Worm (Caenorhabditis elegans) whole organism, young adult: ENCODE data around the gene F35H8.12.

Experiments used
- B0261.1 ChIP-seq: sonication (generic microtip); optimal IDR thresholded peaks from 2 replicates; lab custom pipeline; 2016; ENCODE audit warnings: mild to moderate bottlenecking, missing genetic modification characterization, moderate library complexity, missing compliant biosample characterization
- B0336.3 ChIP-seq: fragments of 200-800 bp; sonication (Bioruptor generic); IDR thresholded peaks from 2 replicates; pipeline ENCODE4 v1.3.6; 2022; ENCODE audit warnings: missing genetic modification characterization, missing compliant biosample characterization
- C06A6.2 ChIP-seq: fragments of 200-800 bp; sonication (Bioruptor generic); conservative IDR thresholded peaks from 2 replicates; pipeline ENCODE4 v1.3.6; 2022; ENCODE audit warnings: missing genetic modification characterization, missing compliant biosample characterization
- F10E7.11 ChIP-seq: sonication (generic microtip); optimal IDR thresholded peaks from 2 replicates; lab custom pipeline; 2017; ENCODE audit warnings: mild to moderate bottlenecking, missing genetic modification characterization, moderate library complexity, missing compliant biosample characterization
- F23B12.7 ChIP-seq: sonication (generic microtip); optimal IDR thresholded peaks from 2 replicates; lab custom pipeline; 2017; ENCODE audit warnings: missing genetic modification characterization, mild to moderate bottlenecking, missing compliant biosample characterization, antibody characterized with exemption, moderate library complexity; ENCODE audit not compliant: insufficient read depth
- F39B2.1 ChIP-seq: fragments of 200-800 bp; sonication (Bioruptor generic); IDR thresholded peaks from 2 replicates; pipeline ENCODE4 v1.3.6; 2022; ENCODE audit warnings: missing genetic modification reagents, missing genetic modification characterization, missing compliant biosample characterization
- F57A8.1 ChIP-seq: fragments of 200-800 bp; sonication (Bioruptor generic); optimal IDR thresholded peaks from 2 replicates; lab custom pipeline; 2018; ENCODE audit warnings: mild to moderate bottlenecking, missing genetic modification characterization, moderate library complexity, missing compliant biosample characterization
- K12H6.12 ChIP-seq: fragments of 200-800 bp; sonication (Bioruptor generic); optimal IDR thresholded peaks from 2 replicates; lab custom pipeline; 2018; ENCODE audit warnings: mild to moderate bottlenecking, missing genetic modification characterization, missing compliant biosample characterization
- Y53G8AR.9 ChIP-seq: fragments of 200-800 bp; sonication (Bioruptor generic); conservative IDR thresholded peaks from 2 replicates; pipeline ENCODE4 v1.3.6; 2022; ENCODE audit warnings: missing genetic modification reagents, missing genetic modification characterization, missing compliant biosample characterization
- Y56A3A.18 ChIP-seq: fragments of 200-800 bp; sonication (Bioruptor generic); IDR thresholded peaks from 2 replicates; pipeline ENCODE4 v1.3.6; 2022; ENCODE audit warnings: missing genetic modification reagents, missing genetic modification characterization, missing compliant biosample characterization
- Y67H2A.10 ChIP-seq: fragments of 200-800 bp; sonication (Bioruptor generic); conservative IDR thresholded peaks from 2 replicates; pipeline ENCODE4 v1.3.6; 2022; ENCODE audit warnings: missing genetic modification reagents, missing genetic modification characterization, missing compliant biosample characterization
- Y95B8A.8 ChIP-seq: fragments of 200-800 bp; sonication (Bioruptor generic); IDR thresholded peaks from 2 replicates; pipeline ENCODE4 v1.3.6; 2022; ENCODE audit warnings: missing genetic modification reagents, missing genetic modification characterization, missing compliant biosample characterization
- aptf-3 ChIP-seq: fragments of 200-800 bp; sonication (Bioruptor generic); IDR thresholded peaks from 2 replicates; pipeline ENCODE4 v1.3.6; 2022; ENCODE audit warnings: missing genetic modification characterization, missing compliant biosample characterization
- athp-1 ChIP-seq: sonication (generic microtip); optimal IDR thresholded peaks from 2 replicates; lab custom pipeline; 2017; ENCODE audit warnings: mild to moderate bottlenecking, missing genetic modification characterization, missing compliant biosample characterization
- attf-5 ChIP-seq: fragments of 200-800 bp; sonication (Bioruptor generic); optimal IDR thresholded peaks from 2 replicates; lab custom pipeline; 2018; ENCODE audit warnings: mild to moderate bottlenecking, missing genetic modification characterization, missing compliant biosample characterization
- bed-2 ChIP-seq: fragments of 200-800 bp; sonication (Bioruptor generic); IDR thresholded peaks from 2 replicates; pipeline ENCODE4 v1.3.6; 2022; ENCODE audit warnings: missing genetic modification reagents, missing genetic modification characterization, missing compliant biosample characterization
- cebp-1 ChIP-seq, 2 experiments: fragments of 200-800 bp in 1 of 2; sonication (Bioruptor generic) in 1 of 2; sonication (generic microtip) in 1 of 2; IDR thresholded peaks in 1 of 2; optimal IDR thresholded peaks in 1 of 2; 2 replicates each; pipeline versions ENCODE4 v1.3.6 to Lab custom; 2017 to 2022; ENCODE audit warnings: missing compliant biosample characterization in 2 of 2, missing genetic modification characterization in 2 of 2, mild to moderate bottlenecking in 1 of 2, missing genetic modification reagents in 1 of 2, moderate library complexity in 1 of 2
- ceh-27 ChIP-seq: fragments of 200-800 bp; sonication (Bioruptor generic); optimal IDR thresholded peaks from 2 replicates; lab custom pipeline; 2018; ENCODE audit warnings: mild to moderate bottlenecking, missing genetic modification characterization, moderate library complexity, missing compliant biosample characterization
- ceh-58 ChIP-seq: fragments of 200-800 bp; sonication (Bioruptor generic); IDR thresholded peaks from 2 replicates; pipeline ENCODE4 v1.3.6; 2022; ENCODE audit warnings: missing genetic modification characterization, missing compliant biosample characterization
- efl-1 ChIP-seq: fragments of 150-350 bp; optimal IDR thresholded peaks from 2 replicates; lab custom pipeline; 2014; ENCODE audit warnings: missing biosample characterization, missing genetic modification reagents, missing genetic modification characterization
- ets-4 ChIP-seq: fragments of 200-800 bp; sonication (Bioruptor generic); optimal IDR thresholded peaks from 2 replicates; lab custom pipeline; 2018; ENCODE audit warnings: mild to moderate bottlenecking, missing genetic modification characterization, missing compliant biosample characterization
- lag-1 ChIP-seq: fragments of 200-800 bp; sonication (Bioruptor generic); IDR thresholded peaks from 2 replicates; pipeline ENCODE4 v1.3.6; 2022; ENCODE audit warnings: missing genetic modification reagents, missing genetic modification characterization, missing compliant biosample characterization
- lin-54 ChIP-seq: fragments of 200-800 bp; sonication (Bioruptor generic); optimal IDR thresholded peaks from 2 replicates; lab custom pipeline; 2018; ENCODE audit warnings: mild to moderate bottlenecking, missing genetic modification characterization, missing compliant biosample characterization
- mel-28 ChIP-seq: sonication (generic microtip); optimal IDR thresholded peaks from 2 replicates; lab custom pipeline; 2016; ENCODE audit warnings: borderline replicate concordance, mild to moderate bottlenecking, missing genetic modification characterization, missing compliant biosample characterization
- mes-4 ChIP-seq: sonication (generic microtip); optimal IDR thresholded peaks from 2 replicates; lab custom pipeline; 2016; ENCODE audit warnings: missing genotype, missing genetic modification characterization, missing compliant biosample characterization
- nfyb-1 ChIP-seq: fragments of 200-800 bp; sonication (Bioruptor generic); IDR thresholded peaks from 2 replicates; pipeline ENCODE4 v1.3.6; 2022; ENCODE audit warnings: missing genetic modification reagents, missing genetic modification characterization, missing compliant biosample characterization
- nhr-120 ChIP-seq: fragments of 200-800 bp; sonication (Bioruptor generic); IDR thresholded peaks from 2 replicates; pipeline ENCODE4 v1.3.6; 2022; ENCODE audit warnings: missing genetic modification characterization, missing compliant biosample characterization
- nhr-179 ChIP-seq: sonication (generic microtip); optimal IDR thresholded peaks from 2 replicates; lab custom pipeline; 2016; ENCODE audit warnings: mild to moderate bottlenecking, missing genetic modification characterization, missing compliant biosample characterization
- rec-8 ChIP-seq, 2 experiments: sonication (generic microtip); optimal IDR thresholded peaks; 2 replicates each; lab custom pipeline; 2016; ENCODE audit warnings: mild to moderate bottlenecking in 2 of 2, missing genetic modification characterization in 2 of 2, missing genetic modification reagents in 2 of 2, missing genotype in 2 of 2, missing biosample characterization in 1 of 2, missing compliant biosample characterization in 1 of 2, moderate library complexity in 1 of 2
- rpc-1 ChIP-seq, 2 experiments: fragments of 150-350 bp in 1 of 2; sonication (generic microtip) in 1 of 2; optimal IDR thresholded peaks; 2 replicates each; lab custom pipeline; 2014 to 2018; ENCODE audit warnings: missing biosample characterization in 1 of 2, missing genetic modification characterization in 1 of 2, missing genetic modification reagents in 1 of 2, missing genotype in 1 of 2
- snpc-1.1 ChIP-seq: sonication (generic microtip); optimal IDR thresholded peaks from 2 replicates; lab custom pipeline; 2017; ENCODE audit warnings: missing genetic modification characterization, mild to moderate bottlenecking, missing compliant biosample characterization, antibody characterized with exemption, moderate library complexity, missing genotype, missing genetic modification reagents; ENCODE audit not compliant: insufficient read depth
- snpc-4 ChIP-seq, 5 experiments: fragments of 150-350 bp in 1 of 5; sonication (generic microtip) in 4 of 5; optimal IDR thresholded peaks; 2 replicates each; lab custom pipeline; 2014 to 2018; ENCODE audit warnings: missing genetic modification characterization in 5 of 5, missing biosample characterization in 3 of 5, antibody characterized with exemption in 2 of 5, mild to moderate bottlenecking in 2 of 5, missing compliant biosample characterization in 2 of 5, missing genotype in 2 of 5, moderate library complexity in 2 of 5, missing genetic modification reagents in 1 of 5
- tbp1 ChIP-seq: fragments of 200-800 bp; sonication (Bioruptor generic); optimal IDR thresholded peaks from 2 replicates; lab custom pipeline; 2018; ENCODE audit warnings: mild to moderate bottlenecking, missing genetic modification characterization, missing compliant biosample characterization
- zfh-2 ChIP-seq: fragments of 200-800 bp; sonication (Bioruptor generic); conservative IDR thresholded peaks from 2 replicates; pipeline ENCODE4 v1.3.6; 2022; ENCODE audit warnings: missing genetic modification reagents, missing genetic modification characterization, missing compliant biosample characterization
- zim-3 ChIP-seq: sonication (generic microtip); optimal IDR thresholded peaks from 2 replicates; lab custom pipeline; 2017; ENCODE audit warnings: mild to moderate bottlenecking, missing genetic modification characterization, moderate library complexity, missing compliant biosample characterization
- ztf-18 ChIP-seq: sonication (generic microtip); optimal IDR thresholded peaks from 2 replicates; lab custom pipeline; 2016; ENCODE audit warnings: missing genotype, mild to moderate bottlenecking, missing genetic modification characterization, missing compliant biosample characterization
- ztf-28 ChIP-seq: fragments of 200-800 bp; sonication (Bioruptor generic); IDR thresholded peaks from 2 replicates; pipeline ENCODE4 v1.3.6; 2022; ENCODE audit warnings: missing genetic modification reagents, missing genetic modification characterization, missing compliant biosample characterization

The F35H8.12 gene

DNA sequence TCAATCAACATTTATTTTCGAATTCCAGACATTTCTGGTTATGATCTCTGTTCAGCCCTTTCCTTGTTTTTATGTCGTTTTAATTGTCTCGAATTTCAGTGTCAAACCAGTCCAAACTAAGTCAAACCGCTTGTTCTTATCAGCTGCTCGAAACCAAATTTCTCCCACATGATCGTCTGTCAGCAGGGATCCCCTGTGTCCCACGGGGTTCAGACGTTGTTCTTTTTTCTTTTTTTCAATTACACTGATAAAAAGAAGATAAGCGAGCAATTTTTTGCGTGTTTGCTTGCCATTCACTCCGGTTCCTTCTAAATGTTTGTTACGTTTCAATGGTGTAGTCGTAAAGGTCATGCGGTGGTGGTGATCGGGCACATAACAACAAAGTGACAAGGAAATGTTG, 49.7 kb upstream of the F35H8.12 start (continued):
- TF ChIP-seq ztf-18 (tag; lab: Kevin White, UChicago) (no peak), C06A6.2 (GFP tag; lab: Robert Waterston, UW) (0 out of 2 replicates have a peak, but pooled peaks have one; percentile 49), ceh-58 (GFP tag; lab: Robert Waterston, UW) (no peak), bed-2 (GFP tag; lab: Robert Waterston, UW) (no peak), nhr-120 (GFP tag; lab: Robert Waterston, UW) (no peak), F23B12.7 (tag; lab: Kevin White, UChicago) (no peak), cebp-1 (GFP tag; IDR thresholded peaks at IDR 0.05; lab: Robert Waterston, UW) (no peak; the same call in 1 of the 2 replicates), cebp-1 (tag; optimal IDR thresholded peaks at IDR 0.05; lab: Kevin White, UChicago) (no peak), F10E7.11 (tag; lab: Kevin White, UChicago) (no peak), F39B2.1 (no peak), ztf-28 (GFP tag; lab: Robert Waterston, UW) (no peak), aptf-3 (GFP tag; lab: Robert Waterston, UW) (no peak), lag-1 (GFP tag; lab: Robert Waterston, UW) (no peak), nfyb-1 (GFP tag; lab: Robert Waterston, UW) (0 out of 2 replicates have a peak, but pooled peaks have one; percentile 7), lin-54 (GFP tag; lab: Kevin White, UChicago) (no peak), rec-8 (tag; optimal IDR thresholded peaks at IDR 0.05; lab: Kevin White, UChicago) (no peak), efl-1 (GFP tag; lab: Kevin White, UChicago) (no peak), tbp1 (GFP tag; lab: Kevin White, UChicago) (peak; percentile 27), athp-1 (tag; lab: Kevin White, UChicago) (no peak), Y56A3A.18 (GFP tag; lab: Robert Waterston, UW) (no peak), rpc-1 (optimal IDR thresholded peaks at IDR 0.05; lab: Kevin White, UChicago) (no peak), rpc-1 (tag; optimal IDR thresholded peaks at IDR 0.05; lab: Kevin White, UChicago) (no peak), F57A8.1 (no peak), mel-28 (tag; lab: Kevin White, UChicago) (no peak), zim-3 (tag; lab: Kevin White, UChicago) (no peak), Y95B8A.8 (GFP tag; lab: Robert Waterston, UW) (no peak), zfh-2 (GFP tag; lab: Robert Waterston, UW) (no peak), ets-4 (GFP tag; lab: Kevin White, UChicago) (no peak)
- TF ChIP-seq, all 124 proteins: peak for 13

DNA sequence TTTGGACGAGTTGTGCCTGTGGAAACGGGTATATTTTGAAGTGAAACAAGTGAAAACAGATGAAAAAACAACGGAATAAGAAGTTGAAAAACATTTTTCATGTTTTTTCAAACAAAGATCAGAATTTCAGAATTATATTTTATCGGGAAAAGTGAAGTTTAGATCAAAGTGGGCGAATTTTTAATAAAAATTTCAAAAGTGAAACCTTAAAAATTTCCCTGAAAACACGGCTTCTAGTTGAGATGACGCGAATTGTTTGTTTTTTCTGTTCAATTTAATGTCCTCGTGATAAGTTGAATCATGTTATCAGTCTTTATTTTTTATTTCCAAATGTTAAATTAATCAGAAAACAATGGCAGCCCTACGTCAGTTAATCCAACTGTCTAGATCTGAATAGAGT, 44.5 kb upstream of the F35H8.12 start, which contains the start of gene gcy-3:
Gene gcy-3, minus strand, starts transcription at position 101 of the 400 bp plus-strand sequence.
- TF ChIP-seq ceh-27, result no peak

DNA sequence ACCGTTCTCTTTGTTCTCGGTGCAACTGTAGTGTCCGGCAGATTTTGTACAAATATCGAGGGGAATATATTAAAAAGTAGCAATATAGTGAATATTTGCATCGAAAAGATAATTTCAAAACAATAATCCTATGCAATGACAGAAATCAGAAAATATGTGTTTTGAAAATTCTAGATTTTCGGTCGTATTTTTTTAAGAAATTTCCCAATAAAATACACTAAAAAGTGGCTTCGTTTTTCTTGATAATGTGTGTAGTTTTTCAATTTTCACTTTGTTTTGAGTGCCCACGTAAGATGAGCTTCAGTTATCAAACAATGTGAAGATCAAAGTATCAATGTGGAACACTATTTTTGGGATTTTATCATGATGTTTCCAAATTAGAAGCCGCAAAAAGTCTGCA, 34.8 kb upstream of the F35H8.12 start, which contains the start of gene gcy-1:
Gene gcy-1, minus strand, starts transcription at position 101 of the 400 bp plus-strand sequence.
- TF ChIP-seq K12H6.12 (tag; lab: Kevin White, UChicago) (no peak), snpc-1.1 (tag; lab: Kevin White, UChicago) (no peak), Y95B8A.8 (GFP tag; lab: Robert Waterston, UW) (no peak), nhr-179 (no peak), B0336.3 (no peak), mes-4 (tag; lab: Kevin White, UChicago) (no peak)

DNA sequence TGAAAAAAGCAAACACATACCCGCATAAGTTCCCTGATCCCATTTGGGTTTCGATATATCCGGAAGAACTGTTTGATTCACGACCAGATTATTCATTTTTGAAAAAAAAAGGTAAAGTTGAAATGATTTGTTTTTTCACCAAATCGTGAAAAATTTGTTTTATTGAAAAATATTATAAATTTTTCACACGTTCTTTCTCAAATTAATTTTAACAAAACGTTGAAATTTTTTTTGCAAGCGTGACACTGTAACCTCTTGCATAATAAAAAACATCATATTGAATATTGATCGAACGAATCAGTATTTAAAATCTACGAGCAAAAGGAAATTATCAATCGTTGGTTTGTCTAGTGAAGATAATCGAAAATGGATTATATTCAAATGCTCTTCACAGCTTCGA, 32.9 kb upstream of the F35H8.12 start, which contains the start of the genes sfxn-1.1 and AH6.3:
Gene sfxn-1.1, minus strand, starts transcription at position 101 of the 400 bp plus-strand sequence.
Gene AH6.3, plus strand, starts transcription at position 275 of the 400 bp plus-strand sequence.
- TF ChIP-seq Y67H2A.10 (GFP tag; lab: Robert Waterston, UW), result no peak
- TF ChIP-seq attf-5 (GFP tag; lab: Kevin White, UChicago), result no peak
- no peak for TF ChIP-seq Y53G8AR.9
- no peak for TF ChIP-seq B0261.1 (tag; lab: Kevin White, UChicago)
- no peak for TF ChIP-seq snpc-4 (GFP tag; optimal IDR thresholded peaks at IDR 0.05; lab: Kevin White, UChicago)
- no peak for TF ChIP-seq snpc-4 (tag; optimal IDR thresholded peaks at IDR 0.05; lab: Kevin White, UChicago)
- no peak for TF ChIP-seq cebp-1 (GFP tag; IDR thresholded peaks at IDR 0.05; lab: Robert Waterston, UW)
- no peak for TF ChIP-seq cebp-1 (tag; optimal IDR thresholded peaks at IDR 0.05; lab: Kevin White, UChicago)
